Fruit fly (Drosophila melanogaster) Kc167 (cell line): ENCODE data around the gene Blos4.

ENCODE experiments used
- Sin3A ChIP-seq: fragments of >200 bp; optimal IDR thresholded peaks from 2 replicates; lab custom pipeline; 2018; ENCODE audit warnings: missing external identifiers
- h ChIP-seq: fragments of >200 bp; optimal IDR thresholded peaks from 3 replicates; lab custom pipeline; 2018; ENCODE audit warnings: missing external identifiers

dm6 chr3L:10862544-10863474, 16.1 kb upstream of the Blos4 start:
- TF ChIP-seq Sin3A (lab: Kevin White, UChicago) (no peak), h (lab: Kevin White, UChicago) (no peak)
